Worm (Caenorhabditis elegans) whole organism, mixed stage, embryonic: ENCODE measurements around the gene cpt-1.

Experiments
- M03D4.4 ChIP-seq: sonication (generic microtip); optimal IDR thresholded peaks from 2 replicates; lab custom pipeline; 2017; ENCODE audit warnings: mild to moderate bottlenecking, missing genetic modification characterization, missing compliant biosample characterization
- bed-3 ChIP-seq: fragments of 200-800 bp; sonication (Bioruptor generic); optimal IDR thresholded peaks from 3 replicates; lab custom pipeline; 2018; ENCODE audit warnings: mild to moderate bottlenecking, missing genetic modification characterization, moderate library complexity, missing compliant biosample characterization
- ceh-39 ChIP-seq: fragments of 150-350 bp; optimal IDR thresholded peaks from 2 replicates; lab custom pipeline; 2014; ENCODE audit warnings: missing biosample characterization, missing genetic modification characterization
- ceh-43 ChIP-seq: fragments of 200-800 bp; sonication (Bioruptor generic); optimal IDR thresholded peaks from 2 replicates; lab custom pipeline; 2018; ENCODE audit warnings: mild to moderate bottlenecking, missing genetic modification characterization, moderate library complexity, missing compliant biosample characterization
- ceh-83 ChIP-seq: fragments of 200-800 bp; sonication (Bioruptor generic); optimal IDR thresholded peaks from 2 replicates; lab custom pipeline; 2018; ENCODE audit warnings: mild to moderate bottlenecking, missing genetic modification characterization, missing compliant biosample characterization
- ces-1 ChIP-seq: fragments of 150-350 bp; optimal IDR thresholded peaks from 2 replicates; lab custom pipeline; 2014; ENCODE audit warnings: missing biosample characterization, missing genetic modification reagents, missing genetic modification characterization
- cnd-1 ChIP-seq: fragments of 200-800 bp; sonication (Bioruptor generic); optimal IDR thresholded peaks from 2 replicates; lab custom pipeline; 2018; ENCODE audit warnings: mild to moderate bottlenecking, missing genetic modification characterization, missing compliant biosample characterization
- drap-1 ChIP-seq: fragments of 200-800 bp; sonication (Bioruptor generic); optimal IDR thresholded peaks from 3 replicates; lab custom pipeline; 2018; ENCODE audit warnings: mild to moderate bottlenecking, missing genetic modification characterization, missing compliant biosample characterization
- elt-1 ChIP-seq: sonication (generic microtip); optimal IDR thresholded peaks from 2 replicates; lab custom pipeline; 2017; ENCODE audit warnings: missing genetic modification characterization, mild to moderate bottlenecking, missing compliant biosample characterization, antibody characterized with exemption, moderate library complexity, borderline replicate concordance; ENCODE audit not compliant: insufficient read depth
- elt-3 ChIP-seq: fragments of 150-350 bp; optimal IDR thresholded peaks from 2 replicates; lab custom pipeline; 2014; ENCODE audit warnings: missing biosample characterization, missing genetic modification characterization
- flh-1 ChIP-seq: fragments of 200-800 bp; sonication (Bioruptor generic); optimal IDR thresholded peaks from 2 replicates; lab custom pipeline; 2018; ENCODE audit warnings: mild to moderate bottlenecking, missing genetic modification characterization, moderate library complexity, missing compliant biosample characterization
- hlh-1 ChIP-seq: fragments of 150-350 bp; optimal IDR thresholded peaks from 2 replicates; lab custom pipeline; 2014; ENCODE audit warnings: missing biosample characterization, missing genetic modification reagents, missing genetic modification characterization
- lin-13 ChIP-seq: fragments of 150-350 bp; optimal IDR thresholded peaks from 2 replicates; lab custom pipeline; 2014; ENCODE audit warnings: missing biosample characterization, missing genetic modification characterization
- lsy-2 ChIP-seq: fragments of 150-350 bp; optimal IDR thresholded peaks from 2 replicates; lab custom pipeline; 2014; ENCODE audit warnings: missing biosample characterization, missing genetic modification characterization
- mep-1 ChIP-seq: fragments of 150-350 bp; optimal IDR thresholded peaks from 2 replicates; lab custom pipeline; 2017; ENCODE audit warnings: missing biosample characterization, missing genetic modification reagents, missing genetic modification characterization, inconsistent platforms
- nhr-12 ChIP-seq: fragments of 150-350 bp; optimal IDR thresholded peaks from 2 replicates; lab custom pipeline; 2014; ENCODE audit warnings: missing biosample characterization, missing genetic modification characterization
- nhr-2 ChIP-seq: fragments of 150-350 bp; optimal IDR thresholded peaks from 2 replicates; lab custom pipeline; 2014; ENCODE audit warnings: missing biosample characterization, missing genetic modification characterization
- pha-4 ChIP-seq: fragments of 150-350 bp; optimal IDR thresholded peaks from 2 replicates; lab custom pipeline; 2018; ENCODE audit warnings: missing biosample characterization, missing genetic modification reagents, missing genetic modification characterization
- sem-2 ChIP-seq: fragments of 200-800 bp; sonication (Bioruptor generic); optimal IDR thresholded peaks from 2 replicates; lab custom pipeline; 2018; ENCODE audit warnings: mild to moderate bottlenecking, missing genetic modification characterization, missing compliant biosample characterization
- snpc-4 ChIP-seq: fragments of 150-350 bp; optimal IDR thresholded peaks from 2 replicates; lab custom pipeline; 2014; ENCODE audit warnings: missing biosample characterization, missing genetic modification characterization
- sptf-1 ChIP-seq: sonication (generic microtip); optimal IDR thresholded peaks from 2 replicates; lab custom pipeline; 2017; ENCODE audit warnings: mild to moderate bottlenecking, missing genetic modification characterization, moderate library complexity, missing compliant biosample characterization
- tbx-8 ChIP-seq: fragments of 200-800 bp; sonication (Bioruptor generic); optimal IDR thresholded peaks from 2 replicates; lab custom pipeline; 2018; ENCODE audit warnings: mild to moderate bottlenecking, missing genetic modification characterization, moderate library complexity, missing compliant biosample characterization
- unc-120 ChIP-seq: sonication (generic microtip); optimal IDR thresholded peaks from 2 replicates; lab custom pipeline; 2017; ENCODE audit warnings: missing genetic modification characterization, missing compliant biosample characterization; ENCODE audit not compliant: poor library complexity, severe bottlenecking
- unc-39 ChIP-seq: fragments of 150-350 bp; optimal IDR thresholded peaks from 2 replicates; lab custom pipeline; 2014; ENCODE audit warnings: missing biosample characterization, missing genetic modification characterization
- unc-62 ChIP-seq: fragments of 150-350 bp; optimal IDR thresholded peaks from 2 replicates; lab custom pipeline; 2014; ENCODE audit warnings: missing biosample characterization, missing genetic modification reagents, missing genetic modification characterization
- zip-8 ChIP-seq: fragments of 150-350 bp; optimal IDR thresholded peaks from 2 replicates; lab custom pipeline; 2014; ENCODE audit warnings: missing biosample characterization, missing genetic modification characterization
- ztf-11 ChIP-seq: fragments of 150-350 bp; optimal IDR thresholded peaks from 2 replicates; lab custom pipeline; 2014; ENCODE audit warnings: missing biosample characterization, missing genetic modification characterization

cpt-1 gene

DNA sequence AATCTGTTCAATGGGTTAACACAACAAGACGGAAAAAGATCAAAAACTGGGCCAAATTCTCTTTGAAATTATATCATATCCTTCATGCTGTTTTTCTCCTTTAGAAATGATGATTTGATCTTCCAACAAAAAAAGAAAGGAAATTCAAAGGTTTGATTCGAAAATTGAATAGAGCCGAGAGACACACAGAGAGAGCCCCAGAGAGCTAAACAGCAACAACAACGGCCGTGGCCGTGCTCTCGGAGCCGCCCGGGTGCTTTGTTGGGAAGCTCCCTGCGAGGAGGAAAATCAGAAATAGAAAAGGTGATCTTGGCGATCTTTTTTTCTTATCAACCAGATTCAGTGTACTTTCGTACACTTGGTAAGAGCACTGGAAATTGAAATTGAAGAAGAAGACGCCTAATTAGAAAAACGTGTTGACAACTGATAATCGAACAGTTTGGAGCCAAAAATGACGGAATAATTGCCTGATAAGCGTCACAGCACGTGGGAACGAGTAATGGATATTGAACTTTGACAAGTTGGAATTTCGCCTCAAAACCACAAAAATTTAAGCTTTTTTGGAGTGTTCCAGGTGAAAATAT lies 1.1 kb upstream of the cpt-1 start:
- TF ChIP-seq ceh-39 (tag; lab: Kevin White, UChicago) (no peak), ces-1 (GFP tag; lab: Kevin White, UChicago) (peak; percentile 35)

DNA sequence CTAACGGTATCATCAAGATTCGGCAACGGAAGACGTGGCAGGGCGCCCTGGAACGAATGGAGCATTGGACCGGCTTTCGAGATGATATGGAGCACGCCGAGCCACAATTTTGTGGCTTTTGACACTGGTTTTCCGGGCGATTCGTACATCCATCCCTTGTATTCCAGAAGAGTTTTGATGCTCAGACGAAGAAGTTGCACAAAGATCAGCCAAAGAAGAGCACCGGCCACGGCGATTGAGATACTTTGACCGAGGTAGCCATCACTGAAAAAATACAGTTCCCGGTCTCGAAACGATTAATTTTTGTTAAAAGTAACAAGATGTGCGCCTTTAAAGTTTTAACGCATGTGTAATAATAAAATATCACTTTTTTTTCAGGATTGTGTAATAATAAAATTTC lies 1.1 kb downstream of the cpt-1 start:
- TF ChIP-seq snpc-4 (tag; lab: Kevin White, UChicago): no peak
- no peak for TF ChIP-seq mep-1

DNA sequence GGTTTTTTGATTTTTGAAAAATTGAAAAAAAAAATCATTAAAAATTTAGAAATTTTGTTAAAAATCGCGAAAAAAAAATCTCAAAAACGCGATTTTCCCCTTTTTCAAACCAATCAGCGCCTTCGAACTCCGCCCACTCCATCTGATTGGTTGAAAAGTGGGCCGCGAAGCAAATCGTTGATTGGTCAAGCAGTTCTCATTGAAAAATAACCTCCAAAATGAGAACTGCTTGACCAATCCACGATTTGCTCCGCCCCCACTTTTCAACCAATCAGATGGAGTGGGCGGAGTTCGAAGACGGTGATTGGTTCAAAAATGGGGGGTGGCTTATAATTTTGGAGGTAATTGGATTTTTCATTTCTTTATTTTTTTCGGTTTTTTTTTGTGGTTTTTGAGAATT lies 5.9 kb downstream of the cpt-1 start:
- TF ChIP-seq unc-39: no peak

DNA sequence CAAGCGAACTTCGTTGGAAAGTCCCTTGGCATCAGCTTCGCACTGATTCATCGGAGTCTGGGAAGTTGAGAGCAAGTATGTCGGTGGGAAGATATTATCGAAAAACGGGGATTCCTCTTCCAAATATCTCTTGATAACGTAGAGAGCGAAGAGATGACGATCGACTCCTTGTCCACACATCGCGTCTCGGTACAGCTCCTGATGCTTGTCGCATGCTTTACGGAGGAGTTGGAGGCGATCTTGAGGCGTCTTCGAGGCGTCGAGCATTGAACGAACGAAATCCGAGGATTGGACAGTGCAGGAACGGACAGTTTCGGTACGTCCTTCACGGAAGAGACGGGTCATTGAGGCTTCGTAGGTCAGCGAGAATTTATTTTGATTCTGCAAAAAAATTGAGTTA lies 6.8 kb downstream of the cpt-1 start:
- TF ChIP-seq ztf-11 (tag; lab: Kevin White, UChicago): no peak
- no peak for TF ChIP-seq zip-8 (tag; lab: Kevin White, UChicago)
- TF ChIP-seq snpc-4 (tag; lab: Kevin White, UChicago): no peak
- no peak for TF ChIP-seq M03D4.4

- TF ChIP-seq drap-1 (GFP tag; lab: Kevin White, UChicago) (no peak), elt-3 (tag; lab: Kevin White, UChicago) (no peak), sem-2 (GFP tag; lab: Kevin White, UChicago) (no peak), snpc-4 (tag; lab: Kevin White, UChicago) (no peak), ceh-43 (GFP tag; lab: Kevin White, UChicago) (peak; percentile 29), lsy-2 (tag; lab: Kevin White, UChicago) (no peak), unc-62 (GFP tag; lab: Kevin White, UChicago) (no peak), nhr-12 (tag; lab: Kevin White, UChicago) (no peak)
Observed at ce11 chrII:12787831-12788248, 8.4 kb downstream of the cpt-1 start, which contains the start of gene alkb-7. Gene alkb-7 (minus strand): TSS chrII:12788153.

DNA sequence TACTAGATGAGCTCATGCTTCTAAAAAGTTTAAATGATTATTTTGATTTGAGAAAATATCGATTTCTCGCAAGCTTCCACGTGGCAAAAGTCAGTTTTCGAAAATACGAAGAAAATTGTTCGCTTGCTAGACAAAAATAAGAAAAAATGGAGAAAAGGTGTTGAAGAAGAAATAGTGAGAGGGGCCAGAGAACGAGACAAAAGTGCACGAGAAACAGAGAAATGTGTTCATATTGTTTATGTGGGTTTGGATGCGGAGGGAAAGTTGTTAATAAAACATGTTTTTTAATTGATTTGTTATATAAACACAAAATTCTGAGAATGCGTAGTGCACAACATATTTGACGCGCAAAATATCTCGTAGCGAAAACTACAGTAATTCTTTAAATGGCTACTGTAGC lies 10.9 kb downstream of the cpt-1 start, which contains the start of gene Y46G5A.15:
Gene Y46G5A.15 (minus strand): TSS at position 26 of the 400 bp plus-strand sequence.
- TF ChIP-seq flh-1 (GFP tag; lab: Kevin White, UChicago): no peak
- TF ChIP-seq zip-8 (tag; lab: Kevin White, UChicago): no peak
- no peak for TF ChIP-seq bed-3 (GFP tag; lab: Kevin White, UChicago)
- no peak for TF ChIP-seq elt-1
- TF ChIP-seq tbx-8 (GFP tag; lab: Kevin White, UChicago): no peak
- TF ChIP-seq cnd-1 (tag; lab: Kevin White, UChicago): no peak
- TF ChIP-seq hlh-1: no peak
- TF ChIP-seq drap-1 (GFP tag; lab: Kevin White, UChicago): no peak
- TF ChIP-seq ceh-39 (tag; lab: Kevin White, UChicago): no peak
- TF ChIP-seq ces-1 (GFP tag; lab: Kevin White, UChicago): no peak
- no peak for TF ChIP-seq unc-120
- TF ChIP-seq pha-4: no peak
- no peak for TF ChIP-seq M03D4.4
- no peak for TF ChIP-seq nhr-2 (tag; lab: Kevin White, UChicago)
- TF ChIP-seq ceh-43 (GFP tag; lab: Kevin White, UChicago): no peak
- TF ChIP-seq sem-2 (GFP tag; lab: Kevin White, UChicago): no peak
- no peak for TF ChIP-seq ceh-83

- peak; percentile 47 for TF ChIP-seq sptf-1 (tag; lab: Kevin White, UChicago)
- TF ChIP-seq lin-13 (tag; lab: Kevin White, UChicago): peak; percentile 70
- TF ChIP-seq mep-1: peak; percentile 27
Observed at ce11 chrII:12778374-12778773, 17.9 kb downstream of the cpt-1 start.
